Fruit fly (Drosophila melanogaster): ENCODE data around the gene CG44158.

DNA sequence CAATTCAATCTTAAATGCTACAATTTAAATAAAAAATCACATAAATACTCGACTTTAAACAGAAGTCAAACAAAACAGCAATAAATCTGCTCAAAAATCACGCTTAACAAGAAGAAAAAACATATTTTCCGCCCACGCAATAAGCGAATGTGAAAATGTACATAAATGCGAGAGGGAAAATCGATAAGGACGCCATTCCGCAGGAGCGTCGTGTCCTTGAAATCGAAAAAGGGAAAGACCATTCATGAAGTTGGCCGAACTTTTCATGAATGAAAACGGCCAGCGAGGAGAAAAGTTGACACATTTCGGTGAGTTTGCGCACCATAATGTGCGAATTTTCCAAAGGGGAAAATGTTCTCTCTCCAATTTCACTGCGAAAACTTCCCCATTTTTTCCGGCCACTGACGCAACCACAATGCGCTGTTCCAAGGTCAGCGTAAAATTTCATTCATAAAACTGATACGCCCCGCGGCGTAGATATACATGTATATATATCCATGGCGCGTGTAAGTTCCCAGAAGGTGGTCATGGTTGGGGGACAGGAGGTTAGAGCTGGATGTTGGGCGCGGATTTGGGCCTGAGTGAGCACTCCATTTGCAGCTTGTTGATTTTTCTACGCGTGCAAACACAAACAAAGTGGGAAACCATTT is 48.3 kb upstream of the CG44158 start:
- no peak for TF ChIP-seq ttk (optimal IDR thresholded peaks at IDR 0.05)
- no peak for TF ChIP-seq insv (optimal IDR thresholded peaks at IDR 0.05)
- TF ChIP-seq h (optimal IDR thresholded peaks at IDR 0.05), result no peak
- no peak for TF ChIP-seq psq (optimal IDR thresholded peaks at IDR 0.05)
- TF ChIP-seq Myc (optimal IDR thresholded peaks at IDR 0.05), result no peak
